Fruit fly (Drosophila melanogaster) whole organism, prepupa: ENCODE data around the gene et.

Source experiments
- Blimp-1 ChIP-seq: fragments of 200-800 bp; sonication (Bioruptor generic); optimal IDR thresholded peaks from 3 replicates; lab custom pipeline; 2017; ENCODE audit warnings: missing biosample characterization, missing genetic modification characterization, mild to moderate bottlenecking, moderate library complexity, missing genetic modification reagents
- CG10631 ChIP-seq: fragments of 200-800 bp; sonication (Bioruptor generic); optimal IDR thresholded peaks from 2 replicates; lab custom pipeline; 2016; ENCODE audit warnings: missing biosample characterization, missing genetic modification characterization
- CG10669 ChIP-seq: fragments of 200-800 bp; sonication (Bioruptor generic); optimal IDR thresholded peaks from 3 replicates; lab custom pipeline; 2018; ENCODE audit warnings: missing biosample characterization, mild to moderate bottlenecking, missing genetic modification characterization, moderate library complexity
- CG11294 ChIP-seq: fragments of 200-800 bp; sonication (Bioruptor generic); IDR thresholded peaks from 2 replicates; pipeline ENCODE4 v1.3.6; 2022; ENCODE audit warnings: missing biosample characterization, missing genetic modification characterization
- CG11762 ChIP-seq: fragments of 200-800 bp; sonication (Bioruptor generic); optimal IDR thresholded peaks from 3 replicates; lab custom pipeline; 2016; ENCODE audit warnings: missing biosample characterization, missing genetic modification characterization; ENCODE audit not compliant: insufficient read depth
- CG11902 ChIP-seq: fragments of 200-800 bp; sonication (Bioruptor generic); optimal IDR thresholded peaks from 3 replicates; lab custom pipeline; 2016; ENCODE audit warnings: missing biosample characterization, missing genetic modification characterization
- CG15336 ChIP-seq: fragments of 200-800 bp; sonication (Bioruptor generic); IDR thresholded peaks from 2 replicates; pipeline ENCODE4 v1.3.6; 2022; ENCODE audit warnings: missing biosample characterization, missing genetic modification characterization
- CG1621 ChIP-seq: fragments of 200-800 bp; sonication (Bioruptor generic); optimal IDR thresholded peaks from 3 replicates; lab custom pipeline; 2018; ENCODE audit warnings: missing biosample characterization, mild to moderate bottlenecking, missing genetic modification characterization
- CG16779 ChIP-seq: fragments of 200-800 bp; sonication (Bioruptor generic); optimal IDR thresholded peaks from 3 replicates; lab custom pipeline; 2017; ENCODE audit warnings: missing biosample characterization, mild to moderate bottlenecking, missing genetic modification characterization
- CG3032 ChIP-seq: fragments of 200-800 bp; optimal IDR thresholded peaks from 2 replicates; lab custom pipeline; 2019; ENCODE audit warnings: missing biosample characterization, mild to moderate bottlenecking, missing genetic modification characterization, moderate library complexity
- CG31627 ChIP-seq: fragments of 200-800 bp; sonication (Bioruptor generic); optimal IDR thresholded peaks from 3 replicates; lab custom pipeline; 2016; ENCODE audit warnings: missing biosample characterization, missing genetic modification characterization
- CG34406 ChIP-seq: fragments of 200-800 bp; sonication (Bioruptor generic); optimal IDR thresholded peaks from 3 replicates; lab custom pipeline; 2016; ENCODE audit warnings: missing biosample characterization, missing genetic modification characterization
- CG3919 ChIP-seq: fragments of 200-800 bp; sonication (Bioruptor generic); optimal IDR thresholded peaks from 3 replicates; lab custom pipeline; 2016; ENCODE audit warnings: missing biosample characterization, missing genetic modification characterization
- CG4318 ChIP-seq: fragments of 200-800 bp; sonication (Bioruptor generic); optimal IDR thresholded peaks from 3 replicates; lab custom pipeline; 2017; ENCODE audit warnings: missing biosample characterization, mild to moderate bottlenecking, missing genetic modification characterization
- CG6163 ChIP-seq: fragments of 200-800 bp; sonication (Bioruptor generic); IDR thresholded peaks from 3 replicates; pipeline ENCODE4 v1.3.6; 2022; ENCODE audit warnings: missing biosample characterization, missing genetic modification characterization
- CG6276 ChIP-seq: fragments of 200-800 bp; sonication (Bioruptor generic); optimal IDR thresholded peaks from 2 replicates; lab custom pipeline; 2017; ENCODE audit warnings: missing biosample characterization, mild to moderate bottlenecking, missing genetic modification characterization
- CG6792 ChIP-seq: fragments of 200-800 bp; sonication (Bioruptor generic); optimal IDR thresholded peaks from 3 replicates; lab custom pipeline; 2016; ENCODE audit warnings: missing biosample characterization, missing genetic modification characterization
- CG6854 ChIP-seq: fragments of 200-800 bp; sonication (Bioruptor generic); optimal IDR thresholded peaks from 2 replicates; lab custom pipeline; 2017; ENCODE audit warnings: missing biosample characterization, mild to moderate bottlenecking, missing genetic modification characterization
- CG7368 ChIP-seq: fragments of 200-800 bp; sonication (Bioruptor generic); optimal IDR thresholded peaks from 3 replicates; lab custom pipeline; 2016; ENCODE audit warnings: missing biosample characterization, missing genetic modification characterization
- CG8119 ChIP-seq: fragments of 200-800 bp; sonication (Bioruptor generic); IDR thresholded peaks from 3 replicates; pipeline ENCODE4 v1.3.6; 2022; ENCODE audit warnings: missing biosample characterization, missing genetic modification characterization
- CG8632 ChIP-seq: fragments of 200-800 bp; sonication (Bioruptor generic); optimal IDR thresholded peaks from 3 replicates; lab custom pipeline; 2016; ENCODE audit warnings: missing biosample characterization, missing genetic modification characterization
- CG9139 ChIP-seq: fragments of 200-800 bp; sonication (Bioruptor generic); optimal IDR thresholded peaks from 3 replicates; lab custom pipeline; 2017; ENCODE audit warnings: missing biosample characterization, mild to moderate bottlenecking, missing genetic modification characterization
- Eip75B ChIP-seq: fragments of 200-800 bp; sonication (Bioruptor generic); optimal IDR thresholded peaks from 3 replicates; lab custom pipeline; 2016; ENCODE audit warnings: missing biosample characterization, missing genetic modification characterization
- Eip78C ChIP-seq: fragments of 200-800 bp; sonication (Bioruptor generic); peaks from one replicate; lab custom pipeline; 2016; ENCODE audit warnings: missing biosample characterization, missing genetic modification characterization
- Eip93F ChIP-seq: fragments of 200-800 bp; sonication (Bioruptor generic); optimal IDR thresholded peaks from 2 replicates; lab custom pipeline; 2016; ENCODE audit warnings: missing biosample characterization, mild to moderate bottlenecking, missing genetic modification characterization
- Ets21C ChIP-seq: fragments of 200-800 bp; sonication (Bioruptor generic); optimal IDR thresholded peaks from 3 replicates; lab custom pipeline; 2016; ENCODE audit warnings: missing biosample characterization, missing genetic modification characterization
- Ets96B ChIP-seq: fragments of 200-800 bp; optimal IDR thresholded peaks from 2 replicates; lab custom pipeline; 2019; ENCODE audit warnings: missing biosample characterization, mild to moderate bottlenecking, missing genetic modification characterization, moderate library complexity
- Gug ChIP-seq: fragments of 200-800 bp; sonication (Bioruptor generic); IDR thresholded peaks from 2 replicates; pipeline ENCODE4 v1.3.6; 2022; ENCODE audit warnings: missing biosample characterization, missing genetic modification characterization
- Hr39 ChIP-seq: fragments of 200-800 bp; sonication (Bioruptor generic); optimal IDR thresholded peaks from 2 replicates; lab custom pipeline; 2016; ENCODE audit warnings: missing biosample characterization, missing genetic modification characterization
- Hr4 ChIP-seq: fragments of 200-800 bp; sonication (Bioruptor generic); optimal IDR thresholded peaks from 3 replicates; lab custom pipeline; 2016; ENCODE audit warnings: missing biosample characterization, missing genetic modification characterization
- Lpt ChIP-seq: fragments of 200-800 bp; sonication (Bioruptor generic); optimal IDR thresholded peaks from 3 replicates; lab custom pipeline; 2016; ENCODE audit warnings: missing biosample characterization, missing genetic modification characterization
- Met ChIP-seq: fragments of 200-800 bp; sonication (Bioruptor generic); optimal IDR thresholded peaks from 3 replicates; lab custom pipeline; 2016; ENCODE audit warnings: missing biosample characterization, missing genetic modification characterization
- OdsH ChIP-seq: fragments of 200-800 bp; sonication (Bioruptor generic); optimal IDR thresholded peaks from 3 replicates; lab custom pipeline; 2016; ENCODE audit warnings: missing biosample characterization, missing genetic modification characterization
- Smox ChIP-seq: fragments of 200-800 bp; sonication (Bioruptor generic); optimal IDR thresholded peaks from 3 replicates; lab custom pipeline; 2016; ENCODE audit warnings: missing biosample characterization, missing genetic modification characterization
- Sox102F ChIP-seq: fragments of 200-800 bp; sonication (Bioruptor generic); optimal IDR thresholded peaks from 2 replicates; lab custom pipeline; 2016; ENCODE audit warnings: missing biosample characterization, mild to moderate bottlenecking, missing genetic modification characterization
- Sox15 ChIP-seq: fragments of 200-800 bp; sonication (Bioruptor generic); optimal IDR thresholded peaks from 3 replicates; lab custom pipeline; 2016; ENCODE audit warnings: missing biosample characterization, missing genetic modification characterization
- achi ChIP-seq: fragments of 200-800 bp; sonication (Bioruptor generic); optimal IDR thresholded peaks from 3 replicates; lab custom pipeline; 2016; ENCODE audit warnings: missing biosample characterization, missing genetic modification characterization
- cyc ChIP-seq: fragments of 200-800 bp; sonication (Bioruptor generic); optimal IDR thresholded peaks from 3 replicates; lab custom pipeline; 2016; ENCODE audit warnings: missing biosample characterization, missing genetic modification characterization
- dac ChIP-seq: fragments of 200-800 bp; sonication (Bioruptor generic); optimal IDR thresholded peaks from 2 replicates; lab custom pipeline; 2017; ENCODE audit warnings: missing biosample characterization, mild to moderate bottlenecking, missing genetic modification characterization
- eg ChIP-seq: fragments of 200-800 bp; sonication (Bioruptor generic); IDR thresholded peaks from 3 replicates; pipeline ENCODE4 v1.3.6; 2022; ENCODE audit warnings: missing biosample characterization, missing genetic modification characterization
- fd59A ChIP-seq: fragments of 200-800 bp; sonication (Bioruptor generic); optimal IDR thresholded peaks from 2 replicates; lab custom pipeline; 2017; ENCODE audit warnings: missing biosample characterization, mild to moderate bottlenecking, missing genetic modification characterization, missing genetic modification reagents
- fd85E ChIP-seq: fragments of 200-800 bp; sonication (Bioruptor generic); optimal IDR thresholded peaks from 3 replicates; lab custom pipeline; 2016; ENCODE audit warnings: missing biosample characterization, missing genetic modification characterization
- fkh ChIP-seq: fragments of 200-800 bp; sonication (Bioruptor generic); optimal IDR thresholded peaks from 3 replicates; lab custom pipeline; 2017; ENCODE audit warnings: missing biosample characterization, mild to moderate bottlenecking, missing genetic modification characterization, moderate library complexity
- lz ChIP-seq: fragments of 200-800 bp; sonication (Bioruptor generic); optimal IDR thresholded peaks from 3 replicates; lab custom pipeline; 2016; ENCODE audit warnings: missing biosample characterization, missing genetic modification characterization
- net ChIP-seq: fragments of 200-800 bp; sonication (Bioruptor generic); optimal IDR thresholded peaks from 3 replicates; lab custom pipeline; 2016; ENCODE audit warnings: missing biosample characterization, missing genetic modification characterization
- pdm3 ChIP-seq: fragments of 200-800 bp; sonication (Bioruptor generic); optimal IDR thresholded peaks from 3 replicates; lab custom pipeline; 2016; ENCODE audit warnings: missing biosample characterization, missing genetic modification characterization
- salr ChIP-seq, 2 experiments: fragments of 200-800 bp; sonication (Bioruptor generic); optimal IDR thresholded peaks; 3 replicates each; lab custom pipeline; 2016 to 2018; ENCODE audit warnings: missing biosample characterization in 2 of 2, missing genetic modification characterization in 2 of 2, mild to moderate bottlenecking in 1 of 2
- spab ChIP-seq: fragments of 200-800 bp; sonication (Bioruptor generic); optimal IDR thresholded peaks from 2 replicates; lab custom pipeline; 2017; ENCODE audit warnings: missing biosample characterization, mild to moderate bottlenecking, missing genetic modification characterization, missing genetic modification reagents
- ss ChIP-seq, 2 experiments: fragments of 200-800 bp; sonication (Bioruptor generic); optimal IDR thresholded peaks; 2 replicates in 1 of 2; 3 replicates in 1 of 2; lab custom pipeline; 2017 to 2018; ENCODE audit warnings: mild to moderate bottlenecking in 2 of 2, missing biosample characterization in 2 of 2, missing genetic modification characterization in 2 of 2, moderate library complexity in 1 of 2
- svp ChIP-seq: fragments of 200-800 bp; sonication (Bioruptor generic); peaks from one replicate; lab custom pipeline; 2016; ENCODE audit warnings: missing biosample characterization, missing genetic modification characterization
- topi ChIP-seq: fragments of 200-800 bp; sonication (Bioruptor generic); optimal IDR thresholded peaks from 3 replicates; lab custom pipeline; 2016; ENCODE audit warnings: missing biosample characterization, missing genetic modification characterization
- vri ChIP-seq: fragments of 200-800 bp; sonication (Bioruptor generic); optimal IDR thresholded peaks from 3 replicates; lab custom pipeline; 2016; ENCODE audit warnings: missing biosample characterization, mild to moderate bottlenecking, missing genetic modification characterization

Gene et

DNA sequence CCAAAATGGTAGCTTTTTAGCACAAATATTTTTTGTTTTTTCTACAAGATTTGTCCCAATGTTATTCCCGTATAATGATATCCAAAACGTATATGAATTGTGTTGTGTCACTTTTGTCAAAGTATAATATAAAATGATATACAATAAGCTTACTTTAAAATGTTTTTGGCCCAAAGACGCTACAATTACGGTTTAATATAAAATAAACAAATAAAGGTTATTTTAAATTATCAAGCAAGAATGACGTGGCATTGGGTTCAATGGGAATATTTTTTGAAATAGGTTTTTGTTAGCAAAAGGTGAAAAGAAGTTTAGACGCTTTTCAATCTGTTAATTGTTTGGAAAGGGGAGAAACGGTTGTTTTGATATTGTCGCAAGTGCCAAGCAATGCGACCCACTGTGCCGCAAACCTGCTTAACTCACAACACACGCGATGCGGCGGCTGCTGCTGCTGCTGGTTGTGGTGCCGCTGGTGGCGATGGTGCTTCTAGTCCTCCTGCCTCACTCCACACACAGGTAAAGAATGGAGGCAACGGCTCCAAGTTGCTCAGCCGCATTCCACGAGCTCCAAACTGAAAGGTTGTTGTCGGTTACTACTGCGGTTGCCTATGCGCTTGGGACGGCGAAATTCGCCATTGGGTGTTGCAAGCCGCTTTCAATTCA lies 12.4 kb downstream of the et start:
- TF ChIP-seq lz (GFP tag; lab: Kevin White, UChicago) = peak; percentile 55
- TF ChIP-seq Hr4 (GFP tag; lab: Kevin White, UChicago) = peak; percentile 35
- peak; percentile 64 for TF ChIP-seq Met
- TF ChIP-seq Gug (GFP tag; lab: Robert Waterston, UW) = no peak
- peak; percentile 63 for TF ChIP-seq net
- TF ChIP-seq CG10631 (GFP tag; lab: Kevin White, UChicago) = peak; percentile 40
- TF ChIP-seq fkh (GFP tag; lab: Kevin White, UChicago) = no peak
- no peak for TF ChIP-seq CG1621
- TF ChIP-seq CG6792 = peak; percentile 50
- 0 out of 3 replicates have a peak, but pooled peaks have one; percentile 26 for TF ChIP-seq CG6163 (GFP tag; lab: Robert Waterston, UW)
- no peak for TF ChIP-seq CG4318 (GFP tag; lab: Kevin White, UChicago)
- peak; percentile 29 for TF ChIP-seq dac (GFP tag; lab: Kevin White, UChicago)
- peak; percentile 45 for TF ChIP-seq Sox102F (GFP tag; lab: Kevin White, UChicago)
- no peak for TF ChIP-seq CG10669 (GFP tag; lab: Kevin White, UChicago)
- TF ChIP-seq Ets96B (tag; lab: Kevin White, UChicago) = peak; percentile 46
- no peak for TF ChIP-seq CG15336 (GFP tag; lab: Robert Waterston, UW)
- no peak for TF ChIP-seq CG8632
- peak; percentile 64 for TF ChIP-seq CG6276 (GFP tag; lab: Kevin White, UChicago)
- peak; percentile 34 for TF ChIP-seq spab (GFP tag; lab: Kevin White, UChicago)
- TF ChIP-seq vri = no peak
- TF ChIP-seq CG6854 (GFP tag; lab: Kevin White, UChicago) = no peak
- peak; percentile 47 for TF ChIP-seq achi (GFP tag; lab: Kevin White, UChicago)
- peak; percentile 4 for TF ChIP-seq CG9139 (GFP tag; lab: Kevin White, UChicago)
- TF ChIP-seq fd85E (GFP tag; lab: Kevin White, UChicago) = no peak
- peak; percentile 55 for TF ChIP-seq fd59A (GFP tag; lab: Kevin White, UChicago)
- peak; percentile 9 for TF ChIP-seq CG7368 (GFP tag; lab: Kevin White, UChicago)
- TF ChIP-seq OdsH (GFP tag; lab: Kevin White, UChicago) = peak; percentile 43
- TF ChIP-seq Blimp-1 (GFP tag; lab: Kevin White, UChicago) = peak; percentile 12
- peak; percentile 71 for TF ChIP-seq Smox (GFP tag; lab: Kevin White, UChicago)
- no peak for TF ChIP-seq CG11902 (GFP tag; lab: Kevin White, UChicago)
- peak; percentile 63 for TF ChIP-seq topi (GFP tag; lab: Kevin White, UChicago)
- peak; percentile 7 for TF ChIP-seq CG31627 (GFP tag; lab: Kevin White, UChicago)
- TF ChIP-seq pdm3 (GFP tag; lab: Kevin White, UChicago) = peak; percentile 55
- TF ChIP-seq CG3919 (GFP tag; lab: Kevin White, UChicago) = peak; percentile 51
- no peak for TF ChIP-seq CG8119 (GFP tag; lab: Robert Waterston, UW)
- TF ChIP-seq Eip78C (GFP tag; lab: Kevin White, UChicago) = peak; percentile 91
- no peak for TF ChIP-seq Ets21C (GFP tag; lab: Kevin White, UChicago)
- TF ChIP-seq Lpt (GFP tag; lab: Kevin White, UChicago) = no peak
- peak; percentile 24 for TF ChIP-seq cyc (GFP tag; lab: Kevin White, UChicago)
- no peak for TF ChIP-seq Sox15 (GFP tag; lab: Kevin White, UChicago)
- peak; percentile 35 for TF ChIP-seq Eip75B (GFP tag; lab: Kevin White, UChicago)
- TF ChIP-seq CG11762 = peak; percentile 28
- TF ChIP-seq CG16779 = no peak
- TF ChIP-seq CG3032 (tag; lab: Kevin White, UChicago) = peak; percentile 50
- peak; percentile 49 for TF ChIP-seq Hr39
- peak; percentile 75 for TF ChIP-seq svp (GFP tag; lab: Kevin White, UChicago)
- TF ChIP-seq CG11294 (GFP tag; lab: Robert Waterston, UW) = no peak
- peak; percentile 44 for TF ChIP-seq CG34406 (GFP tag; lab: Kevin White, UChicago)
- peak; percentile 56 to 57 for TF ChIP-seq ss (GFP tag; optimal IDR thresholded peaks at IDR 0.05; lab: Kevin White, UChicago)
- TF ChIP-seq salr (GFP tag; optimal IDR thresholded peaks at IDR 0.05; lab: Kevin White, UChicago) = peak in 1 of 2 experiments; percentile 16
- TF ChIP-seq eg = peak; percentile 10; the same call in 1 of the 3 replicates
- TF ChIP-seq Eip93F (GFP tag; lab: Kevin White, UChicago) = no peak
